Fruit fly (Drosophila melanogaster) whole organism, pupa: Measurements from ENCODE around the gene mRpL55.

Experiments used
- CG10348 ChIP-seq: fragments of 200-800 bp; sonication (Bioruptor generic); IDR thresholded peaks from 2 replicates; pipeline ENCODE4 v1.3.6; 2022; ENCODE audit warnings: missing biosample characterization, missing genetic modification characterization
- CG13204 ChIP-seq: fragments of 200-800 bp; sonication (Bioruptor generic); optimal IDR thresholded peaks from 2 replicates; lab custom pipeline; 2018; ENCODE audit warnings: missing biosample characterization, mild to moderate bottlenecking, missing genetic modification characterization, moderate library complexity
- CG14655 ChIP-seq: fragments of 200-800 bp; sonication (Bioruptor generic); optimal IDR thresholded peaks from 3 replicates; lab custom pipeline; 2017; ENCODE audit warnings: mild to moderate bottlenecking, missing biosample characterization, missing genetic modification reagents, missing genetic modification characterization
- CG15710 ChIP-seq: fragments of 200-800 bp; sonication (Bioruptor generic); optimal IDR thresholded peaks from 2 replicates; lab custom pipeline; 2018; ENCODE audit warnings: missing biosample characterization, mild to moderate bottlenecking, missing genetic modification characterization, moderate library complexity
- CG17806 ChIP-seq: fragments of 200-800 bp; sonication (Bioruptor generic); optimal IDR thresholded peaks from 2 replicates; lab custom pipeline; 2018; ENCODE audit warnings: missing biosample characterization, mild to moderate bottlenecking, missing genetic modification characterization, moderate library complexity
- CG32121 ChIP-seq: fragments of 200-800 bp; sonication (Bioruptor generic); IDR thresholded peaks from 2 replicates; pipeline ENCODE4 v1.3.6; 2022; ENCODE audit warnings: missing biosample characterization, missing genetic modification characterization
- CG8159 ChIP-seq: fragments of 200-800 bp; sonication (Bioruptor generic); optimal IDR thresholded peaks from 3 replicates; lab custom pipeline; 2018; ENCODE audit warnings: missing biosample characterization, mild to moderate bottlenecking, missing genetic modification characterization, moderate library complexity
- D1 ChIP-seq: fragments of 200-800 bp; sonication (Bioruptor generic); optimal IDR thresholded peaks from 2 replicates; lab custom pipeline; 2018; ENCODE audit warnings: missing biosample characterization, mild to moderate bottlenecking, missing genetic modification characterization, moderate library complexity
- EcR ChIP-seq: fragments of 200-800 bp; sonication (Bioruptor generic); optimal IDR thresholded peaks from 3 replicates; lab custom pipeline; 2019; ENCODE audit warnings: missing biosample characterization, missing genetic modification characterization, mild to moderate bottlenecking, moderate library complexity, missing genetic modification reagents
- Ets98B ChIP-seq: fragments of 200-800 bp; sonication (Bioruptor generic); IDR thresholded peaks from 2 replicates; pipeline ENCODE4 v1.3.6; 2022; ENCODE audit warnings: missing biosample characterization, missing genetic modification characterization
- Pif1B ChIP-seq: fragments of 200-800 bp; sonication (Bioruptor generic); optimal IDR thresholded peaks from 3 replicates; lab custom pipeline; 2016; ENCODE audit warnings: missing biosample characterization, missing genetic modification characterization
- fd96Ca ChIP-seq: fragments of 200-800 bp; sonication (Bioruptor generic); IDR thresholded peaks from 3 replicates; pipeline ENCODE4 v1.3.6; 2022; ENCODE audit warnings: missing biosample characterization, missing genetic modification characterization
- gl ChIP-seq: fragments of 200-800 bp; sonication (Bioruptor generic); optimal IDR thresholded peaks from 2 replicates; lab custom pipeline; 2018; ENCODE audit warnings: missing biosample characterization, mild to moderate bottlenecking, missing genetic modification characterization
- rn ChIP-seq: fragments of 200-800 bp; sonication (Bioruptor generic); IDR thresholded peaks from 2 replicates; pipeline ENCODE4 v1.3.6; 2022; ENCODE audit warnings: missing biosample characterization, missing genetic modification characterization

- TF ChIP-seq D1 (tag; lab: Kevin White, UChicago) (peak; percentile 55), fd96Ca (peak; percentile 33; the same call in 1 of the 3 replicates), EcR (GFP tag; lab: Kevin White, UChicago) (peak; percentile 63), Ets98B (GFP tag; lab: Robert Waterston, UW) (peak; percentile 79), CG8159 (tag; lab: Kevin White, UChicago) (peak; percentile 86), gl (tag; lab: Kevin White, UChicago) (peak; percentile 69), CG32121 (GFP tag; lab: Robert Waterston, UW) (peak; percentile 74), CG14655 (GFP tag; lab: Kevin White, UChicago) (peak; percentile 82), CG10348 (GFP tag; lab: Robert Waterston, UW) (no peak), CG13204 (GFP tag; lab: Kevin White, UChicago) (peak; percentile 34), CG15710 (peak; percentile 85), Pif1B (GFP tag; lab: Kevin White, UChicago) (peak; percentile 48), CG17806 (tag; lab: Kevin White, UChicago) (peak; percentile 84), rn (GFP tag; lab: Robert Waterston, UW) (peak; percentile 38; the same call in 1 of the 2 replicates)
Measured at dm6 chr3R:19105821-19106220, 11.1 kb upstream of the mRpL55 start.
